Fruit fly (Drosophila melanogaster): Measurements from ENCODE around the gene CG31191.
A peak's percentile ranks its signal among the peaks of the same experiment; 100 is the strongest.

dm6 chr3R:20949749-20950676 is 4.7 kb upstream of the CG31191 start:
- TF ChIP-seq CG12768 (GFP tag; optimal IDR thresholded peaks at IDR 0.05) (no peak), CG5204 (GFP tag; optimal IDR thresholded peaks at IDR 0.05) (no peak), bab1 (GFP tag; optimal IDR thresholded peaks at IDR 0.05) (no peak), toe (GFP tag; optimal IDR thresholded peaks at IDR 0.05) (no peak), CG7101 (tag; optimal IDR thresholded peaks at IDR 0.05) (no peak), Hr96 (GFP tag; optimal IDR thresholded peaks at IDR 0.05) (no peak), CG33017 (tag; optimal IDR thresholded peaks at IDR 0.05) (peak; percentile 25), kay (GFP tag; ENCODE audit: borderline replicate concordance) (peak; percentile 48), CG11617 (GFP tag; optimal IDR thresholded peaks at IDR 0.05) (no peak), Mnt (GFP tag; optimal IDR thresholded peaks at IDR 0.05) (no peak), Crg-1 (GFP tag; optimal IDR thresholded peaks at IDR 0.05) (no peak), CG1620 (GFP tag; optimal IDR thresholded peaks at IDR 0.05) (no peak)
